Worm (Caenorhabditis elegans) whole organism, L2 larva: Measurements from ENCODE around the gene W09D6.1.

Experiments
- mdl-1 ChIP-seq, 2 experiments: fragments of 150-350 bp in 1 of 2; sonication (generic microtip) in 1 of 2; optimal IDR thresholded peaks; 2 replicates each; lab custom pipeline; 2017; ENCODE audit warnings: missing biosample characterization in 2 of 2, missing genetic modification characterization in 2 of 2
- unc-39 ChIP-seq: fragments of 150-350 bp; optimal IDR thresholded peaks from 2 replicates; lab custom pipeline; 2014; ENCODE audit warnings: missing biosample characterization, missing genetic modification characterization
- unc-62 ChIP-seq: fragments of 150-350 bp; optimal IDR thresholded peaks from 2 replicates; lab custom pipeline; 2014; ENCODE audit warnings: missing biosample characterization, missing genetic modification reagents, missing genetic modification characterization
- ztf-4 ChIP-seq: fragments of 150-350 bp; optimal IDR thresholded peaks from 2 replicates; lab custom pipeline; 2014; ENCODE audit warnings: missing biosample characterization, missing genetic modification characterization

- no peak for TF ChIP-seq ztf-4
- TF ChIP-seq unc-39, result no peak
- no peak for TF ChIP-seq mdl-1 (tag; optimal IDR thresholded peaks at IDR 0.05; lab: Kevin White, UChicago)
- TF ChIP-seq unc-62 (GFP tag; lab: Kevin White, UChicago), result no peak
These were observed 21.5 kb downstream of the W09D6.1 start for ce11 chrIII:11090112-11090648.
